Worm (Caenorhabditis elegans) whole organism, young adult: ENCODE measurements around the gene T22C8.1.
A peak's percentile ranks its signal among the peaks of the same experiment; 100 is the strongest.

Experiments
- B0336.3 ChIP-seq: fragments of 200-800 bp; sonication (Bioruptor generic); IDR thresholded peaks from 2 replicates; pipeline ENCODE4 v1.3.6; 2022; ENCODE audit warnings: missing genetic modification characterization, missing compliant biosample characterization
- C17E4.6 ChIP-seq: fragments of 200-800 bp; sonication (Bioruptor generic); IDR thresholded peaks from 2 replicates; pipeline ENCODE4 v1.3.6; 2022; ENCODE audit warnings: missing genetic modification reagents, missing genetic modification characterization, missing compliant biosample characterization
- F10E7.11 ChIP-seq: sonication (generic microtip); optimal IDR thresholded peaks from 2 replicates; lab custom pipeline; 2017; ENCODE audit warnings: mild to moderate bottlenecking, missing genetic modification characterization, moderate library complexity, missing compliant biosample characterization
- F33H1.4 ChIP-seq: fragments of 200-800 bp; sonication (Bioruptor generic); IDR thresholded peaks from 2 replicates; pipeline ENCODE4 v1.3.6; 2022; ENCODE audit warnings: missing genetic modification reagents, missing genetic modification characterization, missing compliant biosample characterization
- F49E8.2 ChIP-seq: sonication (generic microtip); optimal IDR thresholded peaks from 3 replicates; lab custom pipeline; 2017; ENCODE audit warnings: missing genetic modification characterization, mild to moderate bottlenecking, missing compliant biosample characterization, antibody characterized with exemption, moderate library complexity; ENCODE audit not compliant: insufficient read depth
- F57A8.1 ChIP-seq: fragments of 200-800 bp; sonication (Bioruptor generic); optimal IDR thresholded peaks from 2 replicates; lab custom pipeline; 2018; ENCODE audit warnings: mild to moderate bottlenecking, missing genetic modification characterization, moderate library complexity, missing compliant biosample characterization
- K12H6.12 ChIP-seq: fragments of 200-800 bp; sonication (Bioruptor generic); optimal IDR thresholded peaks from 2 replicates; lab custom pipeline; 2018; ENCODE audit warnings: mild to moderate bottlenecking, missing genetic modification characterization, missing compliant biosample characterization
- Y67H2A.10 ChIP-seq: fragments of 200-800 bp; sonication (Bioruptor generic); conservative IDR thresholded peaks from 2 replicates; pipeline ENCODE4 v1.3.6; 2022; ENCODE audit warnings: missing genetic modification reagents, missing genetic modification characterization, missing compliant biosample characterization
- Y79H2A.3 ChIP-seq: fragments of 200-800 bp; sonication (Bioruptor generic); conservative IDR thresholded peaks from 2 replicates; pipeline ENCODE4 v1.3.6; 2022; ENCODE audit warnings: missing genetic modification reagents, missing genetic modification characterization, missing compliant biosample characterization
- aptf-2 ChIP-seq: fragments of 200-800 bp; sonication (Bioruptor generic); conservative IDR thresholded peaks from 2 replicates; pipeline ENCODE4 v1.3.6; 2022; ENCODE audit warnings: missing genetic modification reagents, missing genetic modification characterization, missing compliant biosample characterization
- athp-1 ChIP-seq: sonication (generic microtip); optimal IDR thresholded peaks from 2 replicates; lab custom pipeline; 2017; ENCODE audit warnings: mild to moderate bottlenecking, missing genetic modification characterization, missing compliant biosample characterization
- attf-6 ChIP-seq: fragments of 200-800 bp; sonication (Bioruptor generic); IDR thresholded peaks from 2 replicates; pipeline ENCODE4 v1.3.6; 2022; ENCODE audit warnings: missing genetic modification reagents, missing genetic modification characterization, missing compliant biosample characterization
- cebp-1 ChIP-seq, 2 experiments: fragments of 200-800 bp in 1 of 2; sonication (Bioruptor generic) in 1 of 2; sonication (generic microtip) in 1 of 2; IDR thresholded peaks in 1 of 2; optimal IDR thresholded peaks in 1 of 2; 2 replicates each; pipeline versions ENCODE4 v1.3.6 to Lab custom; 2017 to 2022; ENCODE audit warnings: missing compliant biosample characterization in 2 of 2, missing genetic modification characterization in 2 of 2, mild to moderate bottlenecking in 1 of 2, missing genetic modification reagents in 1 of 2, moderate library complexity in 1 of 2
- cebp-2 ChIP-seq: fragments of 200-800 bp; sonication (Bioruptor generic); IDR thresholded peaks from 2 replicates; pipeline ENCODE4 v1.3.6; 2022; ENCODE audit warnings: missing genetic modification characterization, missing compliant biosample characterization
- ceh-100 ChIP-seq: fragments of 200-800 bp; sonication (Bioruptor generic); IDR thresholded peaks from 2 replicates; pipeline ENCODE4 v1.3.6; 2022; ENCODE audit warnings: missing genetic modification reagents, missing genetic modification characterization, missing compliant biosample characterization
- dox-1 ChIP-seq: fragments of 200-800 bp; sonication (Bioruptor generic); IDR thresholded peaks from 2 replicates; pipeline ENCODE4 v1.3.6; 2022; ENCODE audit warnings: missing genetic modification reagents, missing genetic modification characterization, missing compliant biosample characterization
- efl-1 ChIP-seq: fragments of 150-350 bp; optimal IDR thresholded peaks from 2 replicates; lab custom pipeline; 2014; ENCODE audit warnings: missing biosample characterization, missing genetic modification reagents, missing genetic modification characterization
- hrde-1 ChIP-seq: sonication (generic microtip); optimal IDR thresholded peaks from 2 replicates; lab custom pipeline; 2016; ENCODE audit warnings: missing genetic modification characterization, mild to moderate bottlenecking, missing compliant biosample characterization, moderate library complexity, missing genotype, missing genetic modification reagents, borderline replicate concordance
- hsf-1 ChIP-seq: fragments of 200-800 bp; sonication (Bioruptor generic); IDR thresholded peaks from 2 replicates; pipeline ENCODE4 v1.3.6; 2022; ENCODE audit warnings: missing genetic modification reagents, missing genetic modification characterization, missing compliant biosample characterization
- let-607 ChIP-seq, 2 experiments: fragments of 200-800 bp in 1 of 2; sonication (Bioruptor generic) in 1 of 2; sonication (generic microtip) in 1 of 2; optimal IDR thresholded peaks; 2 replicates each; lab custom pipeline; 2016 to 2018; ENCODE audit warnings: mild to moderate bottlenecking in 2 of 2, missing compliant biosample characterization in 2 of 2, missing genetic modification characterization in 2 of 2, moderate library complexity in 2 of 2, missing genotype in 1 of 2
- lin-35 ChIP-seq, 3 experiments: fragments of 150-350 bp in 2 of 3; sonication (generic microtip) in 1 of 3; optimal IDR thresholded peaks; 2 replicates each; lab custom pipeline; 2014 to 2018; ENCODE audit warnings: missing biosample characterization in 3 of 3, missing genetic modification characterization in 3 of 3, missing genetic modification reagents in 3 of 3
- lin-54 ChIP-seq: fragments of 200-800 bp; sonication (Bioruptor generic); optimal IDR thresholded peaks from 2 replicates; lab custom pipeline; 2018; ENCODE audit warnings: mild to moderate bottlenecking, missing genetic modification characterization, missing compliant biosample characterization
- lsl-1 ChIP-seq: fragments of 200-800 bp; sonication (Bioruptor generic); optimal IDR thresholded peaks from 2 replicates; lab custom pipeline; 2018; ENCODE audit warnings: mild to moderate bottlenecking, missing genetic modification characterization, moderate library complexity, missing compliant biosample characterization
- lsy-27 ChIP-seq: sonication (generic microtip); optimal IDR thresholded peaks from 2 replicates; lab custom pipeline; 2017; ENCODE audit warnings: missing genetic modification characterization, mild to moderate bottlenecking, missing compliant biosample characterization, antibody characterized with exemption, missing genotype, borderline replicate concordance; ENCODE audit not compliant: insufficient read depth
- madf-3 ChIP-seq: fragments of 200-800 bp; sonication (Bioruptor generic); IDR thresholded peaks from 2 replicates; pipeline ENCODE4 v1.3.6; 2022; ENCODE audit warnings: missing genetic modification reagents, missing genetic modification characterization, missing compliant biosample characterization
- madf-6 ChIP-seq: fragments of 200-800 bp; sonication (Bioruptor generic); IDR thresholded peaks from 2 replicates; pipeline ENCODE4 v1.3.6; 2022; ENCODE audit warnings: missing genetic modification reagents, missing genetic modification characterization, missing compliant biosample characterization
- madf-8 ChIP-seq: fragments of 200-800 bp; sonication (Bioruptor generic); conservative IDR thresholded peaks from 2 replicates; pipeline ENCODE4 v1.3.6; 2022; ENCODE audit warnings: missing genetic modification reagents, missing genetic modification characterization, missing compliant biosample characterization
- mcd-1 ChIP-seq: fragments of 200-800 bp; sonication (Bioruptor generic); IDR thresholded peaks from 2 replicates; pipeline ENCODE4 v1.3.6; 2022; ENCODE audit warnings: missing genetic modification reagents, missing genetic modification characterization, missing compliant biosample characterization
- mel-28 ChIP-seq: sonication (generic microtip); optimal IDR thresholded peaks from 2 replicates; lab custom pipeline; 2016; ENCODE audit warnings: borderline replicate concordance, mild to moderate bottlenecking, missing genetic modification characterization, missing compliant biosample characterization
- mxl-1 ChIP-seq: sonication (generic microtip); optimal IDR thresholded peaks from 2 replicates; lab custom pipeline; 2016; ENCODE audit warnings: missing genetic modification characterization, missing compliant biosample characterization
- nhr-27 ChIP-seq: fragments of 200-800 bp; sonication (Bioruptor generic); optimal IDR thresholded peaks from 2 replicates; lab custom pipeline; 2018; ENCODE audit warnings: mild to moderate bottlenecking, missing genetic modification characterization, moderate library complexity, missing compliant biosample characterization
- pbrm-1 ChIP-seq: fragments of 200-800 bp; sonication (Bioruptor generic); IDR thresholded peaks from 2 replicates; pipeline ENCODE4 v1.3.6; 2022; ENCODE audit warnings: missing genetic modification reagents, missing genetic modification characterization, missing compliant biosample characterization
- rcor-1 ChIP-seq: fragments of 200-800 bp; sonication (Bioruptor generic); IDR thresholded peaks from 2 replicates; pipeline ENCODE4 v1.3.6; 2022; ENCODE audit warnings: missing genetic modification reagents, missing genetic modification characterization, missing compliant biosample characterization
- repo-1 ChIP-seq: sonication (generic microtip); optimal IDR thresholded peaks from 2 replicates; lab custom pipeline; 2017; ENCODE audit warnings: mild to moderate bottlenecking, missing genetic modification characterization, missing compliant biosample characterization
- rpc-1 ChIP-seq, 2 experiments: fragments of 150-350 bp in 1 of 2; sonication (generic microtip) in 1 of 2; optimal IDR thresholded peaks; 2 replicates each; lab custom pipeline; 2014 to 2018; ENCODE audit warnings: missing biosample characterization in 1 of 2, missing genetic modification characterization in 1 of 2, missing genetic modification reagents in 1 of 2, missing genotype in 1 of 2
- sea-2 ChIP-seq: fragments of 200-800 bp; sonication (Bioruptor generic); IDR thresholded peaks from 2 replicates; pipeline ENCODE4 v1.3.6; 2022; ENCODE audit warnings: missing genetic modification characterization, missing compliant biosample characterization
- snpc-3.4 ChIP-seq: sonication (generic microtip); optimal IDR thresholded peaks from 2 replicates; lab custom pipeline; 2017; ENCODE audit warnings: missing genetic modification characterization, mild to moderate bottlenecking, missing compliant biosample characterization, antibody characterized with exemption, moderate library complexity, missing genotype, missing genetic modification reagents
- snpc-4 ChIP-seq, 5 experiments: fragments of 150-350 bp in 1 of 5; sonication (generic microtip) in 4 of 5; optimal IDR thresholded peaks; 2 replicates each; lab custom pipeline; 2014 to 2018; ENCODE audit warnings: missing genetic modification characterization in 5 of 5, missing biosample characterization in 3 of 5, antibody characterized with exemption in 2 of 5, mild to moderate bottlenecking in 2 of 5, missing compliant biosample characterization in 2 of 5, missing genotype in 2 of 5, moderate library complexity in 2 of 5, missing genetic modification reagents in 1 of 5
- somi-1 ChIP-seq: fragments of 200-800 bp; sonication (Bioruptor generic); optimal IDR thresholded peaks from 2 replicates; lab custom pipeline; 2018; ENCODE audit warnings: mild to moderate bottlenecking, missing genetic modification characterization, missing compliant biosample characterization
- unc-130 ChIP-seq: sonication (generic microtip); optimal IDR thresholded peaks from 2 replicates; lab custom pipeline; 2016; ENCODE audit warnings: missing genetic modification reagents, missing genetic modification characterization, missing compliant biosample characterization
- unc-62 ChIP-seq: fragments of 150-350 bp; optimal IDR thresholded peaks from 2 replicates; lab custom pipeline; 2014; ENCODE audit warnings: missing biosample characterization, missing genetic modification reagents, missing genetic modification characterization
- xnd-1 ChIP-seq: sonication (generic microtip); optimal IDR thresholded peaks from 2 replicates; lab custom pipeline; 2016; ENCODE audit warnings: missing genotype, missing genetic modification reagents, missing genetic modification characterization, missing compliant biosample characterization

Gene T22C8.1

DNA sequence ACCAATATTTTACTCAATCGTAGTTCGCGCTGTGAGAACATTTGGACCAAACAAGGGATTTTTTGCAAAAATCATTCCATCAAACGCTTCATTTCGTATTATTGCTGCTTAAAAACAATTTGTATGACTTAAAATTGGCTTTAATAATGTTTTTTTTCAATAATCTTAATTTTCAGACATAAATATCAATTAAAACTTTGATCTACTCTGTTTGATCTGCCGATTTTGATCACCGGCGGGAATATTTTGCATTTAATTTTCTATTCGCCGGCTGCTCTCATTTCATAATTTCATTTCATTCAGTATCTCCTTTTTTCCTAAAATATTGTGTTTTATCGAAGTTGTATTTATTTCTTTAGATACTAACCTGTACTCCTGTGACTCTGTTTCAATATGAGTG is 37.4 kb upstream of the T22C8.1 start, which contains the start of gene puf-5 (continued):
- peak; percentile 44 for TF ChIP-seq lin-54 (GFP tag; lab: Kevin White, UChicago)
- peak; percentile 95 for TF ChIP-seq efl-1 (GFP tag; lab: Kevin White, UChicago)
- TF ChIP-seq nhr-27 (tag; lab: Kevin White, UChicago), result no peak
- TF ChIP-seq aptf-2 (GFP tag; lab: Robert Waterston, UW), result no peak
- TF ChIP-seq madf-8, result peak; percentile 88
- TF ChIP-seq lsl-1 (GFP tag; lab: Kevin White, UChicago), result peak; percentile 88
- TF ChIP-seq F33H1.4 (GFP tag; lab: Robert Waterston, UW), result peak; percentile 67
- no peak for TF ChIP-seq unc-62 (GFP tag; lab: Kevin White, UChicago)
- TF ChIP-seq hsf-1, result peak; percentile 65; the same call in 1 of the 2 replicates

DNA sequence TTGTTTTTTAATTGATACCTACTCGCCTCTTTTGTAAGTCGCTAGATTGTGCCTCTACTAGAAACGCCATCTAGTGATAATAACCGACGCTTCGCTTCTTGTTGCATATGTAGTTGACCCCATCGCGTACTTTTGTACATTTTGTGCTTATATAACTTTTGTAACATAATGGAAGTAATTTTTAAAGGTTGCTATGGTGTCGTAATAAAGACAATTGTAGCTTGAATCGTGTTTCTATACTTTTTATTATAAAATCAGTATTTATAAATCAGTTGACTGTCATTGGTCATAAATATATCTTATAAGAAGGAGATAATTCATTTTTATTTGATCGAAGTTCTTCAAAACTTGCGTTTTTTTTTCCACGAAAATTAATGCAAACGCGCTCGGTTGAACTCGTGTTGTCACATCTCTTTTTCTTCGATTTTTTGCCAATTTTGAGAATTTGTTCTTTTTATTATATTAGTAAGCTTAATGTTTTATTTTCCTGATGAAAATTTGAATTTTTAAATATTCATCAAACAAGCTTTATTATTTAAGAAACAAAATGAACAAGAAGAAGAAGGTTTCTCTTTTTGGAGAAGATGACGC is 35.0 kb upstream of the T22C8.1 start, which contains the start of gene F54C9.9:
Gene F54C9.9, plus strand, starts transcription at position 541 of the 591 bp plus-strand sequence.
- TF ChIP-seq unc-130 (GFP tag; lab: Kevin White, UChicago), result peak; percentile 49
- 0 out of 2 replicates have a peak, but pooled peaks have one; percentile 31 for TF ChIP-seq pbrm-1 (GFP tag; lab: Robert Waterston, UW)
- peak; percentile 79 for TF ChIP-seq F49E8.2 (tag; lab: Kevin White, UChicago)
- TF ChIP-seq somi-1, result no peak
- TF ChIP-seq C17E4.6 (GFP tag; lab: Robert Waterston, UW), result peak; percentile 48; the same call in 1 of the 2 replicates
- TF ChIP-seq lin-35 (GFP tag; optimal IDR thresholded peaks at IDR 0.05; lab: Kevin White, UChicago), result peak in 1 of 3 experiments; percentile 41
- TF ChIP-seq snpc-4 (GFP tag; optimal IDR thresholded peaks at IDR 0.05; lab: Kevin White, UChicago), result peak; percentile 44
- peak in 2 of 4 experiments; percentile 19 to 27 for TF ChIP-seq snpc-4 (tag; optimal IDR thresholded peaks at IDR 0.05; lab: Kevin White, UChicago)
- peak; percentile 33 for TF ChIP-seq xnd-1
- no peak for TF ChIP-seq K12H6.12 (tag; lab: Kevin White, UChicago)
- peak; percentile 50 for TF ChIP-seq lsl-1 (GFP tag; lab: Kevin White, UChicago)
- TF ChIP-seq hrde-1 (tag; lab: Kevin White, UChicago), result peak; percentile 46
- peak; percentile 50; the same call in 1 of the 2 replicates for TF ChIP-seq ceh-100 (GFP tag; lab: Robert Waterston, UW)
- peak; percentile 33; the same call in 1 of the 2 replicates for TF ChIP-seq rcor-1
- no peak for TF ChIP-seq lsy-27
- TF ChIP-seq snpc-3.4, result no peak
- no peak for TF ChIP-seq cebp-2 (GFP tag; lab: Robert Waterston, UW)
- TF ChIP-seq cebp-1 (GFP tag; IDR thresholded peaks at IDR 0.05; lab: Robert Waterston, UW), result no peak
- peak; percentile 39 for TF ChIP-seq cebp-1 (tag; optimal IDR thresholded peaks at IDR 0.05; lab: Kevin White, UChicago)
- 0 out of 2 replicates have a peak, but pooled peaks have one; percentile 65 for TF ChIP-seq hsf-1
- TF ChIP-seq Y79H2A.3 (GFP tag; lab: Robert Waterston, UW), result peak; percentile 87
- TF ChIP-seq repo-1, result peak; percentile 17
- TF ChIP-seq madf-6 (GFP tag; lab: Robert Waterston, UW), result peak; percentile 71
- TF ChIP-seq Y67H2A.10 (GFP tag; lab: Robert Waterston, UW), result no peak
- TF ChIP-seq rpc-1 (optimal IDR thresholded peaks at IDR 0.05; lab: Kevin White, UChicago), result no peak
- TF ChIP-seq rpc-1 (tag; optimal IDR thresholded peaks at IDR 0.05; lab: Kevin White, UChicago), result peak; percentile 0
- TF ChIP-seq mxl-1 (tag; lab: Kevin White, UChicago), result no peak
- TF ChIP-seq dox-1 (GFP tag; lab: Robert Waterston, UW), result no peak
- TF ChIP-seq let-607 (tag; optimal IDR thresholded peaks at IDR 0.05; lab: Kevin White, UChicago), result no peak
- TF ChIP-seq madf-3 (GFP tag; lab: Robert Waterston, UW), result peak; percentile 74; the same call in 1 of the 2 replicates
- TF ChIP-seq attf-6 (GFP tag; lab: Robert Waterston, UW), result peak; percentile 75
- no peak for TF ChIP-seq F57A8.1
- TF ChIP-seq mel-28 (tag; lab: Kevin White, UChicago), result no peak
- no peak for TF ChIP-seq sea-2 (GFP tag; lab: Robert Waterston, UW)
- peak; percentile 52 for TF ChIP-seq mcd-1 (GFP tag; lab: Robert Waterston, UW)
- peak; percentile 24 for TF ChIP-seq athp-1 (tag; lab: Kevin White, UChicago)
- TF ChIP-seq B0336.3 (GFP tag; lab: Robert Waterston, UW), result peak; percentile 73; the same call in 1 of the 2 replicates
- TF ChIP-seq F10E7.11 (tag; lab: Kevin White, UChicago), result no peak
